Fruit fly (Drosophila melanogaster) whole organism, adult: ENCODE data around the gene tsl.

Experiments used
- CG12768 ChIP-seq: fragments of 200-800 bp; sonication (Bioruptor generic); optimal IDR thresholded peaks from 2 replicates; lab custom pipeline; 2017; ENCODE audit warnings: missing biosample characterization, missing genetic modification characterization, mild to moderate bottlenecking, moderate library complexity, missing genetic modification reagents
- CG5204 ChIP-seq: fragments of 200-800 bp; sonication (Bioruptor generic); optimal IDR thresholded peaks from 2 replicates; lab custom pipeline; 2016; ENCODE audit warnings: missing biosample characterization, missing genetic modification characterization
- CG7045 ChIP-seq: fragments of 200-800 bp; sonication (Bioruptor generic); optimal IDR thresholded peaks from 2 replicates; lab custom pipeline; 2017; ENCODE audit warnings: missing biosample characterization, mild to moderate bottlenecking, missing genetic modification characterization
- CG7101 ChIP-seq: fragments of 200-800 bp; sonication (Bioruptor generic); optimal IDR thresholded peaks from 2 replicates; lab custom pipeline; 2018; ENCODE audit warnings: missing biosample characterization, mild to moderate bottlenecking, missing genetic modification characterization, moderate library complexity
- pad ChIP-seq: fragments of 200-800 bp; sonication (Bioruptor generic); optimal IDR thresholded peaks from 3 replicates; lab custom pipeline; 2017; ENCODE audit warnings: missing biosample characterization, missing genetic modification characterization, mild to moderate bottlenecking, moderate library complexity, missing genetic modification reagents

DNA sequence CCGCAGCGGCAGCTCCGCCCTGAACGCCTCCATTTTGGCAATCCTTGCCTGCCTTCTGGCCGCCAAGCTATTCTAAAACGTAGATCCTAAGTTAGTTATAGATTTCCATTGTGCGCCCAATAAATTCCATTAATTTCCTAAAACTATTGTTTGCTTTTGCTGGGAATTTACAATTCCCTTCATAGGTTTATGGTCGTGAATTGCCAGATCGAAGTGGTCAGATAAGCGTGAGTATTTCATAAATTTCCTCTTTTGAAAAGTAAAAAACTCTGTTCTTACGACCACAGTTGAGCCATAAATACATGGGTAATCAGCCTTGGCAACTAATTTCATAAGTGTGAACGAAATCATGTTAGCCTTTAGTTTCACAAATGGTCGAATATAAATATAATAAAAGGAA, 29.2 kb downstream of the tsl start:
- TF ChIP-seq CG12768 (GFP tag; lab: Kevin White, UChicago) (no peak), pad (GFP tag; lab: Kevin White, UChicago) (no peak), CG7101 (no peak), CG5204 (GFP tag; lab: Kevin White, UChicago) (no peak), CG7045 (GFP tag; lab: Kevin White, UChicago) (no peak)
